Fruit fly (Drosophila melanogaster) whole organism, prepupa: Measurements from ENCODE around the gene Kr-h2.
A peak's percentile ranks its signal among the peaks of the same experiment; 100 is the strongest.

Experiments
- Blimp-1 ChIP-seq: fragments of 200-800 bp; sonication (Bioruptor generic); optimal IDR thresholded peaks from 3 replicates; lab custom pipeline; 2017; ENCODE audit warnings: missing biosample characterization, missing genetic modification characterization, mild to moderate bottlenecking, moderate library complexity, missing genetic modification reagents
- CG10631 ChIP-seq: fragments of 200-800 bp; sonication (Bioruptor generic); optimal IDR thresholded peaks from 2 replicates; lab custom pipeline; 2016; ENCODE audit warnings: missing biosample characterization, missing genetic modification characterization
- CG10669 ChIP-seq: fragments of 200-800 bp; sonication (Bioruptor generic); optimal IDR thresholded peaks from 3 replicates; lab custom pipeline; 2018; ENCODE audit warnings: missing biosample characterization, mild to moderate bottlenecking, missing genetic modification characterization, moderate library complexity
- CG11294 ChIP-seq: fragments of 200-800 bp; sonication (Bioruptor generic); IDR thresholded peaks from 2 replicates; pipeline ENCODE4 v1.3.6; 2022; ENCODE audit warnings: missing biosample characterization, missing genetic modification characterization
- CG15336 ChIP-seq: fragments of 200-800 bp; sonication (Bioruptor generic); IDR thresholded peaks from 2 replicates; pipeline ENCODE4 v1.3.6; 2022; ENCODE audit warnings: missing biosample characterization, missing genetic modification characterization
- CG1621 ChIP-seq: fragments of 200-800 bp; sonication (Bioruptor generic); optimal IDR thresholded peaks from 3 replicates; lab custom pipeline; 2018; ENCODE audit warnings: missing biosample characterization, mild to moderate bottlenecking, missing genetic modification characterization
- CG16779 ChIP-seq: fragments of 200-800 bp; sonication (Bioruptor generic); optimal IDR thresholded peaks from 3 replicates; lab custom pipeline; 2017; ENCODE audit warnings: missing biosample characterization, mild to moderate bottlenecking, missing genetic modification characterization
- CG3032 ChIP-seq: fragments of 200-800 bp; optimal IDR thresholded peaks from 2 replicates; lab custom pipeline; 2019; ENCODE audit warnings: missing biosample characterization, mild to moderate bottlenecking, missing genetic modification characterization, moderate library complexity
- CG32006 ChIP-seq: fragments of 200-800 bp; sonication (Bioruptor generic); optimal IDR thresholded peaks from 3 replicates; lab custom pipeline; 2017; ENCODE audit warnings: missing biosample characterization, mild to moderate bottlenecking, missing genetic modification characterization
- CG34406 ChIP-seq: fragments of 200-800 bp; sonication (Bioruptor generic); optimal IDR thresholded peaks from 3 replicates; lab custom pipeline; 2016; ENCODE audit warnings: missing biosample characterization, missing genetic modification characterization
- CG6163 ChIP-seq: fragments of 200-800 bp; sonication (Bioruptor generic); IDR thresholded peaks from 3 replicates; pipeline ENCODE4 v1.3.6; 2022; ENCODE audit warnings: missing biosample characterization, missing genetic modification characterization
- CG6276 ChIP-seq: fragments of 200-800 bp; sonication (Bioruptor generic); optimal IDR thresholded peaks from 2 replicates; lab custom pipeline; 2017; ENCODE audit warnings: missing biosample characterization, mild to moderate bottlenecking, missing genetic modification characterization
- CG6854 ChIP-seq: fragments of 200-800 bp; sonication (Bioruptor generic); optimal IDR thresholded peaks from 2 replicates; lab custom pipeline; 2017; ENCODE audit warnings: missing biosample characterization, mild to moderate bottlenecking, missing genetic modification characterization
- CG7368 ChIP-seq: fragments of 200-800 bp; sonication (Bioruptor generic); optimal IDR thresholded peaks from 3 replicates; lab custom pipeline; 2016; ENCODE audit warnings: missing biosample characterization, missing genetic modification characterization
- CG8319 ChIP-seq: fragments of 200-800 bp; sonication (Bioruptor generic); optimal IDR thresholded peaks from 3 replicates; lab custom pipeline; 2016; ENCODE audit warnings: missing biosample characterization, missing genetic modification characterization
- CG9139 ChIP-seq: fragments of 200-800 bp; sonication (Bioruptor generic); optimal IDR thresholded peaks from 3 replicates; lab custom pipeline; 2017; ENCODE audit warnings: missing biosample characterization, mild to moderate bottlenecking, missing genetic modification characterization
- Eip75B ChIP-seq: fragments of 200-800 bp; sonication (Bioruptor generic); optimal IDR thresholded peaks from 3 replicates; lab custom pipeline; 2016; ENCODE audit warnings: missing biosample characterization, missing genetic modification characterization
- Eip78C ChIP-seq: fragments of 200-800 bp; sonication (Bioruptor generic); peaks from one replicate; lab custom pipeline; 2016; ENCODE audit warnings: missing biosample characterization, missing genetic modification characterization
- Eip93F ChIP-seq: fragments of 200-800 bp; sonication (Bioruptor generic); optimal IDR thresholded peaks from 2 replicates; lab custom pipeline; 2016; ENCODE audit warnings: missing biosample characterization, mild to moderate bottlenecking, missing genetic modification characterization
- Ets21C ChIP-seq: fragments of 200-800 bp; sonication (Bioruptor generic); optimal IDR thresholded peaks from 3 replicates; lab custom pipeline; 2016; ENCODE audit warnings: missing biosample characterization, missing genetic modification characterization
- Ets96B ChIP-seq: fragments of 200-800 bp; optimal IDR thresholded peaks from 2 replicates; lab custom pipeline; 2019; ENCODE audit warnings: missing biosample characterization, mild to moderate bottlenecking, missing genetic modification characterization, moderate library complexity
- Gug ChIP-seq: fragments of 200-800 bp; sonication (Bioruptor generic); IDR thresholded peaks from 2 replicates; pipeline ENCODE4 v1.3.6; 2022; ENCODE audit warnings: missing biosample characterization, missing genetic modification characterization
- Hr39 ChIP-seq: fragments of 200-800 bp; sonication (Bioruptor generic); optimal IDR thresholded peaks from 2 replicates; lab custom pipeline; 2016; ENCODE audit warnings: missing biosample characterization, missing genetic modification characterization
- Hr4 ChIP-seq: fragments of 200-800 bp; sonication (Bioruptor generic); optimal IDR thresholded peaks from 3 replicates; lab custom pipeline; 2016; ENCODE audit warnings: missing biosample characterization, missing genetic modification characterization
- Lpt ChIP-seq: fragments of 200-800 bp; sonication (Bioruptor generic); optimal IDR thresholded peaks from 3 replicates; lab custom pipeline; 2016; ENCODE audit warnings: missing biosample characterization, missing genetic modification characterization
- Sox14 ChIP-seq: fragments of 200-800 bp; sonication (Bioruptor generic); optimal IDR thresholded peaks from 3 replicates; lab custom pipeline; 2016; ENCODE audit warnings: missing biosample characterization, missing genetic modification characterization
- Sox15 ChIP-seq: fragments of 200-800 bp; sonication (Bioruptor generic); optimal IDR thresholded peaks from 3 replicates; lab custom pipeline; 2016; ENCODE audit warnings: missing biosample characterization, missing genetic modification characterization
- achi ChIP-seq: fragments of 200-800 bp; sonication (Bioruptor generic); optimal IDR thresholded peaks from 3 replicates; lab custom pipeline; 2016; ENCODE audit warnings: missing biosample characterization, missing genetic modification characterization
- dac ChIP-seq: fragments of 200-800 bp; sonication (Bioruptor generic); optimal IDR thresholded peaks from 2 replicates; lab custom pipeline; 2017; ENCODE audit warnings: missing biosample characterization, mild to moderate bottlenecking, missing genetic modification characterization
- fd85E ChIP-seq: fragments of 200-800 bp; sonication (Bioruptor generic); optimal IDR thresholded peaks from 3 replicates; lab custom pipeline; 2016; ENCODE audit warnings: missing biosample characterization, missing genetic modification characterization
- lz ChIP-seq: fragments of 200-800 bp; sonication (Bioruptor generic); optimal IDR thresholded peaks from 3 replicates; lab custom pipeline; 2016; ENCODE audit warnings: missing biosample characterization, missing genetic modification characterization
- net ChIP-seq: fragments of 200-800 bp; sonication (Bioruptor generic); optimal IDR thresholded peaks from 3 replicates; lab custom pipeline; 2016; ENCODE audit warnings: missing biosample characterization, missing genetic modification characterization
- pdm3 ChIP-seq: fragments of 200-800 bp; sonication (Bioruptor generic); optimal IDR thresholded peaks from 3 replicates; lab custom pipeline; 2016; ENCODE audit warnings: missing biosample characterization, missing genetic modification characterization
- salr ChIP-seq, 2 experiments: fragments of 200-800 bp; sonication (Bioruptor generic); optimal IDR thresholded peaks; 3 replicates each; lab custom pipeline; 2016 to 2018; ENCODE audit warnings: missing biosample characterization in 2 of 2, missing genetic modification characterization in 2 of 2, mild to moderate bottlenecking in 1 of 2
- ss ChIP-seq, 2 experiments: fragments of 200-800 bp; sonication (Bioruptor generic); optimal IDR thresholded peaks; 2 replicates in 1 of 2; 3 replicates in 1 of 2; lab custom pipeline; 2017 to 2018; ENCODE audit warnings: mild to moderate bottlenecking in 2 of 2, missing biosample characterization in 2 of 2, missing genetic modification characterization in 2 of 2, moderate library complexity in 1 of 2
- svp ChIP-seq: fragments of 200-800 bp; sonication (Bioruptor generic); peaks from one replicate; lab custom pipeline; 2016; ENCODE audit warnings: missing biosample characterization, missing genetic modification characterization
- topi ChIP-seq: fragments of 200-800 bp; sonication (Bioruptor generic); optimal IDR thresholded peaks from 3 replicates; lab custom pipeline; 2016; ENCODE audit warnings: missing biosample characterization, missing genetic modification characterization
- vri ChIP-seq: fragments of 200-800 bp; sonication (Bioruptor generic); optimal IDR thresholded peaks from 3 replicates; lab custom pipeline; 2016; ENCODE audit warnings: missing biosample characterization, mild to moderate bottlenecking, missing genetic modification characterization

Gene Kr-h2

DNA sequence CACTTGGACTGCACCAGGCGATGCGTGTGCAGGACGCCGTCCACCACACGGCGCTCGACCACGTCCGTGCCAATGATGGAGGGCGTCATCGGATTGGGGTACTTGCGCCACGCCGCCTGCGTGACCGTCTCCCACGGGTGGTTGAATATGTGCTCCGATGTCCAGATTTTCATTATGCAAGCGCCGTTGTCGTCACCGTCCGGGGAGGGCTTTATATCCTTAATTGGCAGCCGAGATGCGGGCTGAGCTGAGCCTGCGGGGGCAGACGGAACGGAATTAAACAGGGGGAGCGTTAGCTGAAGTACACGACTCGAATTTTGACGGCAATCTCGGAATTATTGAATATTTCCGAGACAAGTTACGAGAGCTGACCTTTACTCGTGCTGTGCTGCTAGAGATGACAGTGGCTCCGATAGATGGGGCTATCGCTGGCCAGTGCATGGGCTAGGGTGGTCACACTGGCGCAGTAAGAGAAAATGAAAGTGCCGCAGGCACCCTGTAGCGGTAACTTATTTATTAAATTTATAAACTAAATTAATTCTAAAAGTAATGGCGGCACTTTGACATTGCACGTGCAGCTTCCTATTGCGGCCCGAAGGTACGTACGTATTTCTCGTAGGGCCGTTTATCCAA is 23.1 kb upstream of the Kr-h2 start, which contains the start of gene IPIP (continued):
- TF ChIP-seq net (GFP tag; lab: Kevin White, UChicago) (peak; percentile 46), salr (GFP tag; optimal IDR thresholded peaks at IDR 0.05; lab: Kevin White, UChicago) (peak in 1 of 2 experiments; percentile 8), CG6854 (GFP tag; lab: Kevin White, UChicago) (no peak), CG6163 (peak; percentile 58; the same call in 2 of the 3 replicates), CG11294 (GFP tag; lab: Robert Waterston, UW) (no peak), CG6276 (GFP tag; lab: Kevin White, UChicago) (no peak), pdm3 (GFP tag; lab: Kevin White, UChicago) (no peak), Lpt (GFP tag; lab: Kevin White, UChicago) (no peak), CG7368 (GFP tag; lab: Kevin White, UChicago) (no peak), Hr4 (peak; percentile 12), Ets21C (GFP tag; lab: Kevin White, UChicago) (no peak), CG8319 (peak; percentile 14), svp (GFP tag; lab: Kevin White, UChicago) (peak; percentile 97), dac (GFP tag; lab: Kevin White, UChicago) (no peak), CG32006 (GFP tag; lab: Kevin White, UChicago) (peak; percentile 19), Hr39 (GFP tag; lab: Kevin White, UChicago) (peak; percentile 30), Eip93F (GFP tag; lab: Kevin White, UChicago) (no peak), lz (peak; percentile 18), fd85E (GFP tag; lab: Kevin White, UChicago) (no peak), vri (GFP tag; lab: Kevin White, UChicago) (peak; percentile 64), CG10631 (GFP tag; lab: Kevin White, UChicago) (no peak), Gug (GFP tag; lab: Robert Waterston, UW) (no peak)

- no peak for TF ChIP-seq achi (GFP tag; lab: Kevin White, UChicago)
- no peak for TF ChIP-seq Eip75B (GFP tag; lab: Kevin White, UChicago)
- TF ChIP-seq Eip78C (GFP tag; lab: Kevin White, UChicago): no peak
- TF ChIP-seq CG1621: no peak
- no peak for TF ChIP-seq CG34406 (GFP tag; lab: Kevin White, UChicago)
- no peak for TF ChIP-seq CG15336 (GFP tag; lab: Robert Waterston, UW)
- no peak for TF ChIP-seq Sox15
- no peak for TF ChIP-seq CG6276 (GFP tag; lab: Kevin White, UChicago)
- no peak for TF ChIP-seq CG8319
- no peak for TF ChIP-seq topi
- TF ChIP-seq, all 60 proteins: peak for 0
Observed at dm6 chr2L:6048542-6048941, 22.2 kb upstream of the Kr-h2 start, which contains the start of the genes CG34179 and slmo. TSS of gene CG34179 (minus strand) at chr2L:6048706. TSS of gene slmo (minus strand) at chr2L:6048706.

- no peak for TF ChIP-seq Ets21C (GFP tag; lab: Kevin White, UChicago)
- TF ChIP-seq CG16779 (tag; lab: Kevin White, UChicago): no peak
- no peak for TF ChIP-seq CG10669 (GFP tag; lab: Kevin White, UChicago)
- TF ChIP-seq CG32006 (GFP tag; lab: Kevin White, UChicago): no peak
- no peak for TF ChIP-seq CG9139 (GFP tag; lab: Kevin White, UChicago)
- no peak for TF ChIP-seq CG3032 (tag; lab: Kevin White, UChicago)
- TF ChIP-seq CG15336 (GFP tag; lab: Robert Waterston, UW): no peak
- no peak for TF ChIP-seq CG1621
- no peak for TF ChIP-seq CG34406 (GFP tag; lab: Kevin White, UChicago)
- no peak for TF ChIP-seq Ets96B (tag; lab: Kevin White, UChicago)
- TF ChIP-seq achi (GFP tag; lab: Kevin White, UChicago): no peak
- no peak for TF ChIP-seq CG11294 (GFP tag; lab: Robert Waterston, UW)
- no peak for TF ChIP-seq Sox14 (GFP tag; lab: Kevin White, UChicago)
- TF ChIP-seq ss (GFP tag; optimal IDR thresholded peaks at IDR 0.05; lab: Kevin White, UChicago): no peak
- TF ChIP-seq Blimp-1 (GFP tag; lab: Kevin White, UChicago): no peak
- no peak for TF ChIP-seq CG6854 (GFP tag; lab: Kevin White, UChicago)
- TF ChIP-seq, all 60 proteins: peak for 0
Observed at dm6 chr2L:6050575-6050974, 20.2 kb upstream of the Kr-h2 start, which contains the start of gene CG9135. TSS of gene CG9135 (plus strand) at chr2L:6050800.
